Worm (Caenorhabditis elegans) whole organism, L3 larva: ENCODE measurements around the gene F52E1.14.

Source experiments
- ama-1 ChIP-seq: fragments of 150-350 bp; optimal IDR thresholded peaks from 2 replicates; lab custom pipeline; 2018
- ceh-9 ChIP-seq: sonication (generic microtip); optimal IDR thresholded peaks from 2 replicates; lab custom pipeline; 2018; ENCODE audit warnings: missing biosample characterization, missing genetic modification characterization
- daf-12 ChIP-seq: fragments of 150-350 bp; optimal IDR thresholded peaks from 2 replicates; lab custom pipeline; 2014; ENCODE audit warnings: missing biosample characterization, missing genetic modification reagents, missing genetic modification characterization
- egl-5 ChIP-seq: fragments of 150-350 bp; optimal IDR thresholded peaks from 2 replicates; lab custom pipeline; 2017; ENCODE audit warnings: missing biosample characterization, missing genetic modification reagents, missing genetic modification characterization, inconsistent platforms
- elt-1 ChIP-seq: fragments of 150-350 bp; optimal IDR thresholded peaks from 2 replicates; lab custom pipeline; 2014; ENCODE audit warnings: missing biosample characterization, missing genetic modification characterization
- elt-2 ChIP-seq: sonication (generic microtip); optimal IDR thresholded peaks from 2 replicates; lab custom pipeline; 2016; ENCODE audit warnings: missing genetic modification reagents, mild to moderate bottlenecking, missing genetic modification characterization, missing compliant biosample characterization
- eor-1 ChIP-seq, 2 experiments: fragments of 150-350 bp; optimal IDR thresholded peaks; 2 replicates each; lab custom pipeline; 2014 to 2018; ENCODE audit warnings: missing biosample characterization in 2 of 2, missing genetic modification characterization in 2 of 2
- fkh-10 ChIP-seq: sonication (generic microtip); optimal IDR thresholded peaks from 2 replicates; lab custom pipeline; 2017; ENCODE audit warnings: missing biosample characterization, missing genetic modification reagents, missing genetic modification characterization
- hmg-11 ChIP-seq: sonication (generic microtip); optimal IDR thresholded peaks from 2 replicates; lab custom pipeline; 2016; ENCODE audit warnings: missing genetic modification characterization, missing compliant biosample characterization
- jun-1 ChIP-seq: fragments of 150-350 bp; optimal IDR thresholded peaks from 2 replicates; lab custom pipeline; 2014; ENCODE audit warnings: missing biosample characterization, missing genetic modification reagents, missing genetic modification characterization
- lin-15B ChIP-seq: fragments of 150-350 bp; optimal IDR thresholded peaks from 2 replicates; lab custom pipeline; 2014; ENCODE audit warnings: missing biosample characterization, missing genetic modification characterization
- lin-39 ChIP-seq: fragments of 150-350 bp; optimal IDR thresholded peaks from 2 replicates; lab custom pipeline; 2018; ENCODE audit warnings: missing biosample characterization, missing genetic modification reagents, missing genetic modification characterization
- mdl-1 ChIP-seq: fragments of 150-350 bp; optimal IDR thresholded peaks from 2 replicates; lab custom pipeline; 2014; ENCODE audit warnings: missing biosample characterization, missing genetic modification characterization
- mml-1 ChIP-seq: fragments of 150-350 bp; sonication (generic microtip); optimal IDR thresholded peaks from 3 replicates; lab custom pipeline; 2014; ENCODE audit warnings: missing biosample characterization, missing genetic modification characterization
- nfya-1 ChIP-seq: sonication (generic microtip); optimal IDR thresholded peaks from 2 replicates; lab custom pipeline; 2017; ENCODE audit warnings: missing genetic modification characterization, mild to moderate bottlenecking, missing compliant biosample characterization, antibody characterized with exemption, moderate library complexity; ENCODE audit not compliant: insufficient read depth
- nhr-11 ChIP-seq: fragments of 150-350 bp; optimal IDR thresholded peaks from 2 replicates; lab custom pipeline; 2014; ENCODE audit warnings: missing biosample characterization, missing genetic modification characterization
- nhr-23 ChIP-seq: fragments of 150-350 bp; optimal IDR thresholded peaks from 2 replicates; lab custom pipeline; 2014; ENCODE audit warnings: missing biosample characterization, missing genetic modification reagents, missing genetic modification characterization
- nhr-25 ChIP-seq: sonication (generic microtip); optimal IDR thresholded peaks from 2 replicates; lab custom pipeline; 2017; ENCODE audit warnings: missing biosample characterization, missing genetic modification characterization
- nhr-43 ChIP-seq: sonication (generic microtip); optimal IDR thresholded peaks from 2 replicates; lab custom pipeline; 2016; ENCODE audit warnings: mild to moderate bottlenecking, missing genetic modification characterization, missing compliant biosample characterization; ENCODE audit not compliant: poor library complexity, severe bottlenecking
- nhr-67 ChIP-seq: fragments of 150-350 bp; optimal IDR thresholded peaks from 2 replicates; lab custom pipeline; 2014; ENCODE audit warnings: missing biosample characterization, missing genetic modification characterization
- nhr-76 ChIP-seq: fragments of 150-350 bp; sonication (generic microtip); optimal IDR thresholded peaks from 5 replicates; lab custom pipeline; 2014; ENCODE audit warnings: missing biosample characterization, missing genetic modification characterization
- pha-4 ChIP-seq: fragments of 150-350 bp; optimal IDR thresholded peaks from 2 replicates; lab custom pipeline; 2014; ENCODE audit warnings: missing biosample characterization, missing genetic modification reagents, missing genetic modification characterization
- pqm-1 ChIP-seq: fragments of 150-350 bp; optimal IDR thresholded peaks from 2 replicates; lab custom pipeline; 2017; ENCODE audit warnings: missing biosample characterization, missing genetic modification characterization, inconsistent platforms
- sea-2 ChIP-seq: fragments of 150-350 bp; sonication (generic microtip); optimal IDR thresholded peaks from 4 replicates; lab custom pipeline; 2014; ENCODE audit warnings: missing biosample characterization, missing genetic modification reagents, missing genetic modification characterization
- skn-1 ChIP-seq: fragments of 150-350 bp; optimal IDR thresholded peaks from 2 replicates; lab custom pipeline; 2014; ENCODE audit warnings: missing biosample characterization, missing genetic modification characterization
- zag-1 ChIP-seq: fragments of 150-350 bp; optimal IDR thresholded peaks from 2 replicates; lab custom pipeline; 2014; ENCODE audit warnings: missing biosample characterization, missing genetic modification characterization

The F52E1.14 gene

DNA sequence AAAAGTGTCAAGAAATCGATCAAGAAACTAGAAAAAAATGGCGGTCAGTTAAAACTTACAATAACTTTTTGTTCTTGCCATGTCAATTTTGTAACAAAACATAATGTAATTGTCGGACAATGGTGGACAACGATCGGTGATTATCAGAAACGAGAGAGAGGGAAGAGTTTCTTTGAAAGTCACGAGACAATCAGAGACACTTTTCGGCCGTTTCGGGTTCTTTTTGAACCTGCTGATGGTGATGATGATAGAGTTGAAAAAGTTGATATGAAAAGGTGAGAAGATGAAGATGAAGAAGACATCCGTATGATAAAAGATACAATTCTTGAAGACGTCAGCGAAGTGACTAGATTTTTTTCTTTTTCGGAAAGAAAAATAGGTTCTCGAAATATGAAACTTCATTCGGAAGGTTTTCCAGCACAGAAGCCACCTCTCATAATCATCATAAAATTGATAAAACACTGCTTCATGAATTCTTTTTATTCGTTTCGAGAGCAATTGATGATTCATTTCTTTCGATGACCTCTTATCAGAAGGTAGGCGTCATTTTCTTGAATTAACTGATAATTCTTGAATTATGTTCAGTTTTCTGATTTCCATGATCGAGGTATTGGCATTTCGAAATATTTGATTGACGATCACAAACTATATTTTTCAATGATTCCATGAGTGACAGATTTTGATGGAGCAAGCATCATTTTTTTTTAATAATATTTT lies 43.2 kb downstream of the F52E1.14 start (continued):
- TF ChIP-seq nhr-43 (tag; lab: Kevin White, UChicago) (peak; percentile 55), mdl-1 (tag; lab: Kevin White, UChicago) (no peak), ceh-9 (tag; lab: Kevin White, UChicago) (no peak), nhr-11 (no peak), nhr-67 (tag; lab: Kevin White, UChicago) (no peak)

DNA sequence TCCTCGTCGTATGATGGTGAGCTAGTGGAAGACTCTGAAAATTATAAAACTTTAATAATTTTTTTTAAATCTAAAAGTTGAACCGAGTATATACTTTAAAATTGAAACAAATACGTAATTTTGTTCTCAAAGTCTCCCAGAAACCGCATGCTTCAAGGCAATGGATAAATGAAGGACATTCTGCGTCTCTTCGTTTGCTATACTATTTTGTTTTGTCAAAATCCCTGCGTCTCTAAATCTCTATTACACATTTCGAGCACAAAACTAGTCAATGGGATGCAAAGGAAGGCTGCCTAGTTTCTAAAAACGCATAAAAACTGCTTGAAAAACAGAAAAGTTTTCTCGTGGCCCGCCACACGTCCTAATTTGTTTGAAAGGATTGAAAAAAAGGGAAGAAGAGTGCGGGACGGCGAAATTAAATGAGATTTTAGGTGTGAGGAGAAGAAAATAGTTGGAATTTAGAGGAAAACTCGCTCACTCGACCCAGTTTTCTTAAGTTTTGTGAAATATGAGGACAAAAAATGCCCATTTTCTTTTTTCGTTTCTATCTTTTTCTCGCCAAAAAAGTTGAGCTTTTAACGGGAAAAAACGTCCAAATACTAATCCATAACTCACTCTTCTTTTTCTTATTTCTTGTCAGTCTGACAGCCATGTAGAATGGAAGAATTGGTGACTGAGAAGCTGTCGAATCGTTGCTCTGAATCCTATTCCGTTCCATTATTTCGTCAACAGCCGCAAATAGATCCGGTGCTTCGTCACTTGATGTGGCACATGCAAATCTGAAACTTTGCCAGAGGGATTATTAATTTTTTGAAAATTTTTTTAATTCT lies 45.1 kb downstream of the F52E1.14 start:
- TF ChIP-seq pha-4 (no peak), hmg-11 (peak; percentile 54), egl-5 (peak; percentile 54), nfya-1 (tag; lab: Kevin White, UChicago) (peak; percentile 44), lin-39 (tag; lab: Kevin White, UChicago) (no peak)

ce11 chrV:8434400-8434827 lies 50.7 kb downstream of the F52E1.14 start:
- TF ChIP-seq nhr-23 (peak; percentile 1), skn-1 (tag; lab: Kevin White, UChicago) (no peak), pqm-1 (tag; lab: Kevin White, UChicago) (peak; percentile 50), sea-2 (GFP tag; lab: Kevin White, UChicago) (no peak), lin-39 (tag; lab: Kevin White, UChicago) (no peak), fkh-10 (GFP tag; lab: Kevin White, UChicago) (no peak), lin-15B (tag; lab: Kevin White, UChicago) (no peak), jun-1 (tag; lab: Kevin White, UChicago) (no peak), nhr-25 (tag; lab: Kevin White, UChicago) (peak; percentile 23), zag-1 (tag; lab: Kevin White, UChicago) (no peak), nhr-76 (tag; lab: Kevin White, UChicago) (no peak), elt-1 (tag; lab: Kevin White, UChicago) (no peak), ama-1 (lab: Kevin White, UChicago) (no peak), mml-1 (tag; lab: Kevin White, UChicago) (no peak), pha-4 (peak; percentile 69), eor-1 (tag; optimal IDR thresholded peaks at IDR 0.05; lab: Kevin White, UChicago) (no peak), daf-12 (tag; lab: Kevin White, UChicago) (no peak), elt-2 (peak; percentile 83), nhr-11 (no peak)
- TF ChIP-seq, all 47 proteins: peak for 5
